Fruit fly (Drosophila melanogaster) Kc167 (cell line): Measurements from ENCODE around the gene Fit2.

Source experiments
- Myc ChIP-seq: fragments of >200 bp; optimal IDR thresholded peaks from 2 replicates; lab custom pipeline; 2017; ENCODE audit warnings: missing external identifiers
- Sin3A ChIP-seq: fragments of >200 bp; optimal IDR thresholded peaks from 2 replicates; lab custom pipeline; 2018; ENCODE audit warnings: missing external identifiers
- h ChIP-seq: fragments of >200 bp; optimal IDR thresholded peaks from 3 replicates; lab custom pipeline; 2018; ENCODE audit warnings: missing external identifiers
- insv ChIP-seq: fragments of >200 bp; optimal IDR thresholded peaks from 3 replicates; lab custom pipeline; 2018; ENCODE audit warnings: missing external identifiers
- psq ChIP-seq: fragments of >200 bp; optimal IDR thresholded peaks from 2 replicates; lab custom pipeline; 2017; ENCODE audit warnings: missing external identifiers
- ttk ChIP-seq: sonication (Bioruptor generic); optimal IDR thresholded peaks from 2 replicates; lab custom pipeline; 2017; ENCODE audit warnings: missing external identifiers

dm6 chr3L:17045431-17046238, 21.5 kb downstream of the Fit2 start, which contains the start of gene TpnC73F:
- TF ChIP-seq Myc (no peak), insv (lab: Kevin White, UChicago) (no peak), psq (lab: Kevin White, UChicago) (no peak), h (lab: Kevin White, UChicago) (no peak), Sin3A (no peak), ttk (lab: Kevin White, UChicago) (no peak)
